Worm (Caenorhabditis elegans) whole organism, L3 larva: Measurements from ENCODE around the gene egl-47.

Experiments
- ceh-9 ChIP-seq: sonication (generic microtip); optimal IDR thresholded peaks from 2 replicates; lab custom pipeline; 2018; ENCODE audit warnings: missing biosample characterization, missing genetic modification characterization
- egl-27 ChIP-seq: sonication (generic microtip); optimal IDR thresholded peaks from 4 replicates; lab custom pipeline; 2017; ENCODE audit warnings: missing biosample characterization, missing genetic modification reagents, missing genetic modification characterization
- fos-1 ChIP-seq: fragments of 150-350 bp; optimal IDR thresholded peaks from 2 replicates; lab custom pipeline; 2014; ENCODE audit warnings: missing biosample characterization, missing genetic modification characterization
- lin-39 ChIP-seq: fragments of 150-350 bp; optimal IDR thresholded peaks from 2 replicates; lab custom pipeline; 2018; ENCODE audit warnings: missing biosample characterization, missing genetic modification reagents, missing genetic modification characterization
- nhr-23 ChIP-seq: fragments of 150-350 bp; optimal IDR thresholded peaks from 2 replicates; lab custom pipeline; 2014; ENCODE audit warnings: missing biosample characterization, missing genetic modification reagents, missing genetic modification characterization
- nhr-76 ChIP-seq: fragments of 150-350 bp; sonication (generic microtip); optimal IDR thresholded peaks from 5 replicates; lab custom pipeline; 2014; ENCODE audit warnings: missing biosample characterization, missing genetic modification characterization
- unc-39 ChIP-seq: sonication (generic microtip); optimal IDR thresholded peaks from 4 replicates; lab custom pipeline; 2017; ENCODE audit warnings: missing biosample characterization, missing genetic modification characterization
- unc-62 ChIP-seq: fragments of 150-350 bp; sonication (generic microtip); optimal IDR thresholded peaks from 4 replicates; lab custom pipeline; 2014; ENCODE audit warnings: missing biosample characterization, missing genetic modification reagents, missing genetic modification characterization
- ztf-11 ChIP-seq: fragments of 150-350 bp; optimal IDR thresholded peaks from 2 replicates; lab custom pipeline; 2014; ENCODE audit warnings: missing biosample characterization, missing genetic modification characterization

DNA sequence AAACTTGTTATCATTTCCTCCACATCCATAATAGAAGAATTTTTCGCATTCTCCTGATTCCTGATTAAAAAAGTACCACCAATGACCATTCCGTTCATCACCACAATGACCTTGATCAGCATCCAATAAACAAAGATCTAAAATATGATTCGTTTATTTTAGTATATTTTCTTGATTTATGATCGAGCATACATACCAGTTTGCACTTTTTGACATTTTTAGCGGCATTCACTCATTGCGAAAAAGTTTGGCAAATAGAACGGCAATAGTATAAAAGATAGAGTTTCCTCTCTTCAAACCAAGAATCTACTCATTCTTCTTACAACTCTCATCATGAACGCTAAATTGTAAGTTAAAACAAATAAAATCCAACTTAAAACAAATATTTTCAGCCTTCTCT, 14.5 kb downstream of the egl-47 start, which contains the start of gene fipr-10:
- TF ChIP-seq lin-39 (tag; lab: Kevin White, UChicago) (no peak), egl-27 (tag; lab: Kevin White, UChicago) (no peak), nhr-23 (tag; lab: Kevin White, UChicago) (no peak), nhr-76 (no peak), unc-62 (no peak), ceh-9 (tag; lab: Kevin White, UChicago) (no peak), ztf-11 (tag; lab: Kevin White, UChicago) (no peak), fos-1 (no peak), unc-39 (no peak)
